Worm (Caenorhabditis elegans) whole organism, late embryonic: ENCODE data around the gene F11G11.14.

Source experiments
- F13H6.1 ChIP-seq: sonication (generic microtip); optimal IDR thresholded peaks from 2 replicates; lab custom pipeline; 2016; ENCODE audit warnings: missing genetic modification characterization, missing compliant biosample characterization
- ceh-34 ChIP-seq: sonication (generic microtip); optimal IDR thresholded peaks from 2 replicates; lab custom pipeline; 2016; ENCODE audit warnings: mild to moderate bottlenecking, missing genetic modification characterization, missing compliant biosample characterization
- ceh-48 ChIP-seq: sonication (generic microtip); optimal IDR thresholded peaks from 2 replicates; lab custom pipeline; 2016; ENCODE audit warnings: missing genetic modification characterization, inconsistent platforms, missing compliant biosample characterization
- ceh-9 ChIP-seq: sonication (generic microtip); optimal IDR thresholded peaks from 2 replicates; lab custom pipeline; 2016; ENCODE audit warnings: mild to moderate bottlenecking, missing genetic modification characterization, inconsistent platforms, missing compliant biosample characterization
- lim-6 ChIP-seq: sonication (generic microtip); optimal IDR thresholded peaks from 2 replicates; lab custom pipeline; 2016; ENCODE audit warnings: missing genetic modification characterization, missing compliant biosample characterization
- pax-1 ChIP-seq: fragments of 150-350 bp; optimal IDR thresholded peaks from 2 replicates; lab custom pipeline; 2014; ENCODE audit warnings: missing biosample characterization, missing genetic modification characterization
- rnt-1 ChIP-seq: sonication (generic microtip); optimal IDR thresholded peaks from 2 replicates; lab custom pipeline; 2016; ENCODE audit warnings: missing genetic modification characterization, missing compliant biosample characterization

- TF ChIP-seq ceh-48 (tag; lab: Kevin White, UChicago) (no peak), F13H6.1 (tag; lab: Kevin White, UChicago) (no peak), rnt-1 (tag; lab: Kevin White, UChicago) (no peak), ceh-9 (tag; lab: Kevin White, UChicago) (no peak), ceh-34 (tag; lab: Kevin White, UChicago) (peak; percentile 0), pax-1 (tag; lab: Kevin White, UChicago) (no peak), lim-6 (tag; lab: Kevin White, UChicago) (no peak)
Measured at ce11 chrII:4827734-4828609, 35.5 kb upstream of the F11G11.14 start, which contains the start of the genes fbxb-88 and tbck-1.
